Worm (Caenorhabditis elegans) whole organism, dauer: ENCODE results near the gene C40H1.8.

Experiments used
- unc-62 ChIP-seq: sonication (generic microtip); optimal IDR thresholded peaks from 2 replicates; lab custom pipeline; 2017; ENCODE audit warnings: missing biosample characterization, missing genetic modification reagents, missing genetic modification characterization

C40H1.8 gene

DNA sequence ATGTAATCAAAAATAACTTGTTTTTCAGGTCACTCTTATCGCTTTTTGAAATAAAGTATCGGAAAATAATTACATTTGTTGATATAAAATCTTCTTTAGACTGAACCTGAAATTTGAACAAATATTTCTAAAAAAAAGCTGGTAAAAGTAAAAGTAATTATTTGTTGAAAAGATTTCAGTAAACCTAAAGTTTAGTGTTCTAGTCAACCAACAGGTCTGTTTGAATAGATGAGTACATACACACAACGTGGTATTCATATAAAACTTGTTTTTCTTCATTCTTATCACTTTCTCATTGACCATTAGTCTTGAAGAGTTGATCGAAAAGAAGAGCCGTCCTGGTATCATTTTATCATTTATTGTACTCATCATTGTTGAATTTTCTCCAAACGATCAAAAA is 5.1 kb downstream of the C40H1.8 start, which contains the start of gene C40H1.9:
Gene C40H1.9 (plus strand): TSS at position 301 of the 400 bp plus-strand sequence.
- no peak for TF ChIP-seq unc-62 (GFP tag; lab: Kevin White, UChicago)

DNA sequence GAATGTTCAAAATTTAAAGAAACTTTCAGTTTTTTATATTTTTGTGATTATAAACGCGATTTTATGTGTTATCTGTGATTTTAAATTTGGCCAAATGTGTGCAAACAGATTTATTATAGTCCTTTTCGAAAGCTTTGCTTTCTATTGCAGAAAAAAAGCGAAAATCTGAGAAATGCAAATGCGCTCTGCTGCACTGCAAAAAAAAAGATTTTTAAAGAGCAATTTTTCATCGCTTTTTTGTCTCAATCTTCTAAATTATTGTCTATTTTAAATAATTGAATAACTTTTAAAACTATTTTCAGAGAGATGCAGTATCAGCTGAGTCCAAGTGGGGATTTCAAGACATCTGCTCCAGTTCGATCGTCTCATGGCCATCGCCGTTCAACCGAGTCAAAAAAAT is 7.5 kb downstream of the C40H1.8 start, which contains the start of gene cpb-1:
Gene cpb-1 (plus strand): TSS at position 301 of the 400 bp plus-strand sequence.
- TF ChIP-seq unc-62 (GFP tag; lab: Kevin White, UChicago) = no peak

DNA sequence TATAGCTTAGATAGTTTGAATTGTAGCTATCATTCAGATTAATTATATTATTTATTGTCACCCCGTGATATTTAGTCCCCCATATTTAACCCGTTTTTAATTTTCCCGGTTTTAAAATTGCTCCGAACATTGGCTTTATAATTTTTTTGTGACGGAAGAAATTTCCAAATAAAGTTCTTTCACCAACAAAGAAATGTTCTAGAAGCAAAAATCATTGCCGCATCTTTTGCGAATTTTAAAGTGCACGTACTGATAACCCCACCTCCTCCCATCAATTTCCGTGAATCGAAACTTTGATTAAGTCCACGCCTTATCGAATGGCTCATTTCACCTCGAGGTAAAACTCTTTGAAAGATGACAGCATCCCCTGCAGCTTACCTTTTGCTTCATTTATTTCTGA is 10.2 kb downstream of the C40H1.8 start, which contains the start of gene C40H1.7:
Gene C40H1.7 (plus strand): TSS at position 301 of the 400 bp plus-strand sequence.
- TF ChIP-seq unc-62 (GFP tag; lab: Kevin White, UChicago) = no peak

DNA sequence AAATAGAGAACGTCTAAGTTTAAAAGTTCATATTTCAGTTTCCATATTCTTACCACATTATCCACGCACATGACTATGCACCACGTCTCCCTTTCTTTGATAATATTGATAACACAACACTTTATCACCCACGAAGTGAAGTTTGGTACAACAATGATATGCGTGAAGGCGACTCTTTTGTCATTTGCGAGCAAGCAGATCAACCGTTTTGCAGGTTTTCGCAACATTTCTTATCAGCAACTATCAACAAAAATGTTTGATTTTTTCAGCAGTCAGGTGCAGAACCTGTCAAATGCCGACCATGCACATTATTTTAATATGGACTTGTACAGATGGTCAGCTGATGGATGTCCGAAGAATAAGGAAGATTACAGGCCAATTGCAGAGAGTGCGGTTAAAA is 12.0 kb downstream of the C40H1.8 start:
- TF ChIP-seq unc-62 (GFP tag; lab: Kevin White, UChicago) = no peak

DNA sequence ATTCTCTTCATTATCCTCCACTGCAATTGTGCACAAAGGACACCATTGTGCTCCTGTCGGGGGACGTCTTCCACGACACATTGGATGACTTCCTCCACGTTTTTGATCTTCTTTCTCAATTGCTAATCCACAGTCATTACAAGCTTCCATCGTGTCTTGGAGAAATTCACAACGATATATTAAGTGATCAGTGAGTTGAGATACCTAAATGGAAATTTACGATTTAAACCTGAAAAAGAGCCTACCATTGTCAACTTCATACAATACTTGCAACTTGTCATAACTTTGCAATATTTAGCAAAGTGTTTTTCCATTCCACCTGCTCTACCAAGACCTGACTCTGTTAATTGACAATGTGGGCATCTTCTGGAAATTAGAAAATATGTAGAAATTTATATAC is 13.4 kb downstream of the C40H1.8 start:
- TF ChIP-seq unc-62 (GFP tag; lab: Kevin White, UChicago) = no peak

DNA sequence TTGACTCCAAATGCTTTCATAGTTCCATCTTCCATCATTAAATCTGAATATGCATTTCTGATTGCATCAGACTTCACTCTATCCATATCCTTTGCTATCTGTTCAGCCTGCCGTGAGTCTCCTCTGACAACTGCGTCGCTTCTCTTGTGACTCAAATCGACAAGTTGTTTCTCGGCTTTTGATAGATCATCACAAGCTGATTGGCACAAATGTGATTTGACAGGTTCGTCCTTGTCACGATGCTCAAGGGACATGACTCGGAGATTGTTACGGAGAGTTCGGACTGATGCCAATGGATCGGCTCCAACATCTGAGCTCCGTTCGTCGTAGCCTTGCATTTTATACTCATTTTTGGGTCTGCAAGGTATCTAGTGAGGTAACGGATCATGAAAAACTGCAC is 14.2 kb downstream of the C40H1.8 start:
- no peak for TF ChIP-seq unc-62 (GFP tag; lab: Kevin White, UChicago)

DNA sequence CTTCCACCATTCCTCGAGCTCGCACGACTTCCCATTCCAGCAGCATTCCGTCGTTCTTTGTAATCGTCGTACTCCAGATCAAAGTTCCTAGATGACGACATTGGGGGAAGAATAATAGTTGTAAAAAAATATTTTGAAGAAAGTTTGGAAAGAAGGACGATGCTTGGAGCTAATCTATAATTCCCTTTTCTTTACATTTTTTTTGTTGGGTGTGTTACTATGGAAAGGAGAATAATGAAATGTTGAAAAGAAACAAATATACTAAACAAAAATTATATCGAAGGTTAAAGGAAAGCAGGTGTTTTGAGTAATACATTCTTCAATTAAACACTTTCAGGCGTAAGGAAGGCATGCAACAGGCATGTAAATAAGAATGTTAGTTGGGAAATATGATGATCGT is 14.7 kb downstream of the C40H1.8 start, which contains the start of gene C40H1.3:
Gene C40H1.3 (minus strand): TSS at position 101 of the 400 bp plus-strand sequence.
- TF ChIP-seq unc-62 (GFP tag; lab: Kevin White, UChicago) = no peak

DNA sequence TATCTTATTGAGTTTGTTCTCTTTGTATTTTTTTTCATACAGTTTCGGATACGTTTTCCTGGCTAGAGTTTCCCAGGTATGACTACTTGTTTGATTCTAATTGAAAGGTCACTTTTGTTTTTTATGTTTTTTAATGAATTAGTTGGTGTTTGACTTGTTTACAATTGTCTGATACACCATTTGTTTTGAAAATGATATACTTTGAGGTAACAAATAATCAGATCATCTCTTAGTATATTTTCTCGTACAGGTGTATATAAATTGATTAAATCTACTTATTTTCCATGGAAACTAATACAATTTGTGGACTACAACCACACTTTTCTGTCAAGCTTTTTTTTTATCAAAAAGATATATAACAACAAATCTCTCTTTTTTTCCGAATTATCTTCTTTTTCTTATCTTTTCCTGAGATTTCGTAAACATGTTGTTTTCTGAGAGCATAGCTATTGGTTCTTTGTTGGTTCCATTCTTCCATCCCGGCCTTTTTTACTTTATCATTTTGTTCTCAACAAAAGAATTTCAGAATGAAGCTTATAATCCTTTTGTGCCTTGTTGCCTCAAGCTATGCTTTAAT is 15.4 kb downstream of the C40H1.8 start, which contains the start of gene ttr-5:
Gene ttr-5 (plus strand): TSS at position 527 of the 577 bp plus-strand sequence.
- no peak for TF ChIP-seq unc-62 (GFP tag; lab: Kevin White, UChicago)

DNA sequence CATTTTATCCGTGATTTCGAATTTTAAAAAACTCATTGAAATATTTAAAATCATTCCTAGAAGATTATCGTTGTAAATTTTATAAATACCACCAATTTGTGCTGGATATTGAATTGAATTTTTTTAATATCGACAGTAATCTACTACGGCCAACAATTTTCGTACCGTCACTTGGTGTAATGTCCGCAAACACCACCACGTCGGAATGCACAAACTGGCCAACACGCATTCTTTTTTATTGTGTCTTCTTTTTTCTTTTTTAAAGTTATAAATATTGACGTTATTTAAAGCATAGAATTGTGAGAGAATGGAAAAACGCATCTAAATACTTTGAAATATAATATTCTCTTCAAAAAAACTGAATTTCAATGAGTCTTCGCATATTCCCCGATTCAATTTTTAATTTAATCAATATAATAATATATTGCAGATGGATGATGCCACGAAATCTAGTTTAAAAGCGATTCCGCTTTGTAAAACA is 16.6 kb downstream of the C40H1.8 start, which contains the start of gene ufc-1:
Gene ufc-1 (plus strand): TSS at position 431 of the 481 bp plus-strand sequence.
- no peak for TF ChIP-seq unc-62 (GFP tag; lab: Kevin White, UChicago)

DNA sequence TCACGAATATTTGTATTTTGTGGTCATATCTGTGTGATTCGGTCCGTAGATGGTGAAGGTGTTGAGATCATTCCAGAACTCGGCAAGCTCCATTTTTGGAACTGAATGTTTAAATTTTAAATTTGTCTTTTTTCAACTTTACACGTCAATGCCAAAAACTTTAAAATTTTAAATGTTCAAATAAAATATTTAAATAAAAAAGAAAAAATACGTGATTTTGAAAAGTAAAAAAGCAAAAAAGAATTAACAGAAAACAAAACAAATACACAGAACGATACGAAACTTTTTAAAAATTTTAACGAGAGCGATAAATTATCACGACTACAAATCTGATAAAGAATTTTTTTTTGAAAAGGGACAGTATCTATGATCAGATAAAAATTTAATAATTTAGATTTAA is 19.7 kb downstream of the C40H1.8 start, which contains the start of gene elo-4:
Gene elo-4 (minus strand): TSS at position 101 of the 400 bp plus-strand sequence.
- TF ChIP-seq unc-62 (GFP tag; lab: Kevin White, UChicago) = no peak

DNA sequence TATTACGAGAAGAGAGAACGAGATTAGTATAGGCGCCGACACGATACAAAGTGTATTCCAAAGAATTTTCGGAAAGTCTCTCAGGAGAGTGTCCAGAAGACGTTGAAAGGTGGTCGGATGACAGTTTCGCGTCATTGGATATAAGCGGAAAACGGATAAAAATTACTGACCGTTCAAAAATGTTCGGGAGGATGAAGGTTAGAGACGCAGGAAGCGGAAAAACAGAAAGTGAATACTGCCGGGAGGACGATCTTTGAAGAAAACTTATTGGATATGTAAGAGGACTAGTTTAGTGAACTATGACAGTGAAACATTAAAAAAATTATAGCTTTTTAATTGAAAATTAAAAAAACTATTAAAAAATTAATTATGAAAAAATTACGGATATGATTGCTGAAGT is 20.6 kb downstream of the C40H1.8 start:
- TF ChIP-seq unc-62 (GFP tag; lab: Kevin White, UChicago) = no peak

DNA sequence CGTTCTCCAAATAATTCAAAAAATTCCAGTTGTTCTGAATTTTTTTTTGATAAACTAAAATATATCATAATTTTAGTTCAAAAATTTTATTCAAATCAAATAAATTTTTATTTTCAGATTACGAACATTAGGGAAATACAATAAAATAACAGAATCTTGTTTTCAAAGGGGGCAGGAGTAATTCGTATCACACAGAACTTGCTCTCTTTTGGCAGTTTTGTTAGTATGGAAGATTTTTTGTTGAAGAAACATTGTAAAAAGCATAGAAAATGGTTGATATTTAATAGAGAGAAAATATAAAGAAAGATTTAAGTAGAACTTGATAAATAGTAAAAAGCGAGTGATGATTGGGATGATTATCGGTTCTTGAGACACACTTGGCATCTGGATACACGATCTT is 22.3 kb downstream of the C40H1.8 start:
- no peak for TF ChIP-seq unc-62 (GFP tag; lab: Kevin White, UChicago)

DNA sequence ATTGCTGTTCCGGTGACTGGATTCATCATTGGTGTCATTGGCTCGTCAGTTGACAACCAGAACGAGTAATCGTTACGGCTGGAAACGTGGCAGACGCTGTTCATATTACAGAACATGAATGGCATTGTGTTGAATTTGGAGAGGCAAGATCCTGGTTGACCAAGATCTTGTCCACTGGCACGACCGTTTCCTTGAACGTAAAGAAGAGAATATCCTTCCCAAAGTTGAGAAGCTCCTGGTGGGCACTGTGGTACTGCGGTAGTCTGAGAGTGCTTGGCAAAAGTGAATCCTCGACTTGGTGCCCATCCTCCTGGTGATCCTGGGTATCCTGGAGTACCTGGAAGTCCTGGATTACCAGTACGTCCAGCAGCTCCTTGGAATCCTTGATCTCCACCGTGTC is 23.5 kb downstream of the C40H1.8 start:
- no peak for TF ChIP-seq unc-62 (GFP tag; lab: Kevin White, UChicago)

DNA sequence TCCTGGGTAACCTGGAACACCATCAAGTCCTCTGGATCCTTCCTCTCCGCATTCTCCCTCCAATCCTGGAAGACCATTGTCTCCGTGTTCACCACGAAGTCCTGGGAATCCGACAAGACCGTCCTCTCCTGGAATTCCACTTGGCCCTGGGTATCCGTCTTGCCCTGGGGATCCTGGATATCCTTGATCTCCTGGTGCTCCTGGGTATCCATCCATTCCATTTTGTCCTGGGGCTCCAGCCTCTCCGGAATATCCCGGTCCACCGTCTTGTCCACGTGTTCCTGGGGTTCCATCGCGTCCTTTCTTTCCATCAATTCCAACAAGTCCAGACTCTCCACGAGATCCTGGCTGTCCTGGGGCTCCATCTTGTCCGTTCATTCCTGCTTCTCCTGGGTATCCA is 25.5 kb downstream of the C40H1.8 start:
- TF ChIP-seq unc-62 (GFP tag; lab: Kevin White, UChicago) = no peak

DNA sequence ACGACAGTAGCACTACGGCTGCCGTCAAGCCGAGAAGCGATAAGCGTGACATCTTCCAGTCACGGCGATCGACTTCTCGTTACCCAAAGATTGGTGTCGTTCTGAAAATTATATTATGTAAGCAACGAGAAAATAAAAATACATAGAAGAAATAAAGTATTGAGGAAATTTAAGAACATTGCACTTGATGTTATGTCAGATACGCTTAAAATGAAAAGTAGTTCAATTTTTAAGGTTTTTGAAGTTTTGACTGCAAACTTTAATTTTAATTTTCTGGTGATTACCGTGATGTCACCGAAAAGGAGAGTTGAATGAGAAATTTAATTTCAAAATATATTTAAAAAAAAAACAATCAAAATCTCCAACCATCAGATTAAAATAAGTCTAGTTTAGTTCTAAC is 29.8 kb downstream of the C40H1.8 start, which contains the start of gene emb-9:
Gene emb-9 (minus strand): TSS at position 101 of the 400 bp plus-strand sequence.
- no peak for TF ChIP-seq unc-62 (GFP tag; lab: Kevin White, UChicago)

DNA sequence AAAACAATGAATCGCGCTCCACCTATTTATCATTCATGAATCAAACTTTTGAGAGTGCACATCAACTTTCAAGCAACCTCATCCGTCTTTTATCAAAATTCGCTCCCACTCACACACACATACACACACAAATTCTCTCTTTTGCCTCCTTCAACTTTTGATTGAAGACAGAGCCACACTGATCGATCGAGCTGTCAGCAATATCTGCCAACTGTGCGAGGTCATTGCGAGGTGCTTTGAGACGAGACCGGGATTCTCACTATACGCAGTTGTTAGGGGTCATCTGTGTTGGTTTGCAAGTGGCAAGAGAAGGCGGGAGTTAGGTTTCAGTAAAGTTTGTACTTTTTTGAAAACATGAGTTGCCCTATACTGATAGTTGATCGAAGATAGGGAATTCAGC is 31.6 kb downstream of the C40H1.8 start:
- no peak for TF ChIP-seq unc-62 (GFP tag; lab: Kevin White, UChicago)

DNA sequence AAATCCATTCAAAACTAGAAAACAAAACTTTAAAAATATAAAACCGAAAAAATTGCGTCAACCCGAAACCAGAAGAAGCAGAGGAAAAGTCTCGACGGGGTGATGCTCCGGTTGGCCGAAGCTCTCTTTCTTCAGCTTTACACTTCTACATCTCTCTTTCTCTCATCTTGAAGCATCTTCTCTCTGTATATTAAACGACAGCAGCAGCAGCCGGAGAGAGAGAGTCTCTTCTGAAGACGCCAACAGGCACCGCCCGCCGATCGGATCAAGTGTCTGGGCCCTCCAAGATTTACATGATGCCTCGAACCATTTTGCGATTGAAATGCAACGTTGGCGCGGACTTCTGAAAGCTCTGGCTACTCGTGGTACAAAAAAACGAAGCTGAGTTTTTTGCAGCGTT is 32.2 kb downstream of the C40H1.8 start:
- TF ChIP-seq unc-62 (GFP tag; lab: Kevin White, UChicago) = no peak
